Worm (Caenorhabditis elegans) whole organism, midembryonic: ENCODE measurements around the gene M01H9.5.

Experiments used
- T22C8.4 ChIP-seq: fragments of 200-800 bp; sonication (Bioruptor generic); IDR thresholded peaks from 2 replicates; pipeline ENCODE4 v1.3.6; 2022; ENCODE audit warnings: missing genetic modification characterization, missing compliant biosample characterization
- cog-1 ChIP-seq: sonication (generic microtip); optimal IDR thresholded peaks from 2 replicates; lab custom pipeline; 2016; ENCODE audit warnings: missing genetic modification characterization, missing compliant biosample characterization
- flt-1 ChIP-seq: fragments of 200-800 bp; sonication (Bioruptor generic); IDR thresholded peaks from 2 replicates; pipeline ENCODE4 v1.3.6; 2022; ENCODE audit warnings: missing genetic modification characterization, missing compliant biosample characterization
- klf-2 ChIP-seq: fragments of 200-800 bp; sonication (Bioruptor generic); conservative IDR thresholded peaks from 2 replicates; pipeline ENCODE4 v1.3.6; 2022; ENCODE audit warnings: missing genetic modification reagents, missing genetic modification characterization, missing compliant biosample characterization
- med-1 ChIP-seq: sonication (generic microtip); optimal IDR thresholded peaks from 2 replicates; lab custom pipeline; 2017; ENCODE audit warnings: missing genetic modification characterization, mild to moderate bottlenecking, missing compliant biosample characterization, antibody characterized with exemption, missing genetic modification reagents; ENCODE audit not compliant: insufficient read depth
- ref-1 ChIP-seq: fragments of 200-800 bp; sonication (Bioruptor generic); conservative IDR thresholded peaks from 2 replicates; pipeline ENCODE4 v1.3.6; 2022; ENCODE audit warnings: missing genetic modification reagents, missing genetic modification characterization, missing compliant biosample characterization
- tab-1 ChIP-seq: fragments of 200-800 bp; sonication (Bioruptor generic); IDR thresholded peaks from 2 replicates; pipeline ENCODE4 v1.3.6; 2022; ENCODE audit warnings: missing genetic modification characterization, missing compliant biosample characterization
- ztf-23 ChIP-seq: fragments of 200-800 bp; sonication (Bioruptor generic); IDR thresholded peaks from 2 replicates; pipeline ENCODE4 v1.3.6; 2022; ENCODE audit warnings: missing genetic modification reagents, missing genetic modification characterization, missing compliant biosample characterization
- ztf-29 ChIP-seq: fragments of 200-800 bp; sonication (Bioruptor generic); IDR thresholded peaks from 2 replicates; pipeline ENCODE4 v1.3.6; 2022; ENCODE audit warnings: missing genetic modification reagents, missing genetic modification characterization, missing compliant biosample characterization

Gene M01H9.5

DNA sequence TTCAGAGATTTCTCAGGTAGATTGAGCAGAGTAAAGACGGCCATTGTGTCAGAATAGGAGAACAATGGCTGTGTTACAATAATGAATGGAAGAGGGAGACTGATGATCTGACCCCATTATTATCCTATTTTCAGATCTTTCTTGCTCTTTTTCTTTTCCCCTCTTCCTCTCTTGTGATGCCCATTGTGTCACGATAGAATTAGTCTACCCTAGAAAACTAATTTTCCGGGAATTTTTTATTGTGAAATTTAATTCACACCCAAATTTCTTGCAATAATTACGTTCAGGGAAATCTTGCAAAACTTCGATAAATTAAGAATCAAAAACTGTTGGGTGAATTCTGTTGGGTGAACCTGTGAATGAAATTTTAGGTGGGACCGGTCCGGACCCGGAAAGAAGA, 24.2 kb upstream of the M01H9.5 start, which contains the start of gene fbxb-75:
Gene fbxb-75 (minus strand): TSS at position 101 of the 400 bp plus-strand sequence.
- TF ChIP-seq ztf-23 (GFP tag; lab: Robert Waterston, UW) (no peak), med-1 (no peak), klf-2 (no peak), tab-1 (no peak), ztf-29 (no peak)

ce11 chrIV:4445711-4446290, 19.5 kb upstream of the M01H9.5 start, which contains the start of the genes wapl-1 and htz-1:
TSS of gene wapl-1 (minus strand) at chrIV:4445740.
TSS of gene htz-1 (plus strand) at chrIV:4446216.
- TF ChIP-seq tab-1 (no peak), flt-1 (GFP tag; lab: Robert Waterston, UW) (peak; percentile 80), med-1 (no peak), T22C8.4 (GFP tag; lab: Robert Waterston, UW) (no peak), klf-2 (no peak), ztf-23 (GFP tag; lab: Robert Waterston, UW) (0 out of 2 replicates have a peak, but pooled peaks have one; percentile 54), ztf-29 (no peak), cog-1 (peak; percentile 32), ref-1 (GFP tag; lab: Robert Waterston, UW) (no peak)

- TF ChIP-seq T22C8.4 (GFP tag; lab: Robert Waterston, UW) (peak; percentile 82), ztf-29 (no peak)
These were observed 18.4 kb upstream of the M01H9.5 start for ce11 chrIV:4446884-4447283.

DNA sequence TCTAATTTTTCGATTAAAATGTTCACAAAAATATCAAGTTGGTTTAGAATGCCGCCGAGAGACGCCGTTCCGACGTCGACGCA, 18.2 kb upstream of the M01H9.5 start, which contains the start of gene chat-1:
Gene chat-1 (plus strand): TSS at position 48 of the 83 bp plus-strand sequence.
- TF ChIP-seq T22C8.4 (GFP tag; lab: Robert Waterston, UW) (0 out of 2 replicates have a peak, but pooled peaks have one; percentile 1), ztf-29 (no peak), cog-1 (no peak), tab-1 (no peak), flt-1 (GFP tag; lab: Robert Waterston, UW) (no peak), ref-1 (GFP tag; lab: Robert Waterston, UW) (no peak), klf-2 (no peak), med-1 (no peak)

- TF ChIP-seq cog-1: no peak
- no peak for TF ChIP-seq med-1
These were observed 17.9 kb upstream of the M01H9.5 start for ce11 chrIV:4447367-4447766.

ce11 chrIV:4448343-4448742, 16.9 kb upstream of the M01H9.5 start:
- TF ChIP-seq ztf-29: no peak

ce11 chrIV:4449439-4449838, 15.8 kb upstream of the M01H9.5 start, which contains the start of gene R08C7.12:
TSS of gene R08C7.12 (plus strand) at chrIV:4449739.
- no peak for TF ChIP-seq flt-1 (GFP tag; lab: Robert Waterston, UW)
- TF ChIP-seq T22C8.4 (GFP tag; lab: Robert Waterston, UW): no peak
- no peak for TF ChIP-seq ztf-23 (GFP tag; lab: Robert Waterston, UW)
- TF ChIP-seq ztf-29: no peak
- TF ChIP-seq med-1: no peak
- TF ChIP-seq cog-1: no peak
- TF ChIP-seq klf-2: no peak
- TF ChIP-seq ref-1 (GFP tag; lab: Robert Waterston, UW): no peak
- TF ChIP-seq tab-1: no peak

DNA sequence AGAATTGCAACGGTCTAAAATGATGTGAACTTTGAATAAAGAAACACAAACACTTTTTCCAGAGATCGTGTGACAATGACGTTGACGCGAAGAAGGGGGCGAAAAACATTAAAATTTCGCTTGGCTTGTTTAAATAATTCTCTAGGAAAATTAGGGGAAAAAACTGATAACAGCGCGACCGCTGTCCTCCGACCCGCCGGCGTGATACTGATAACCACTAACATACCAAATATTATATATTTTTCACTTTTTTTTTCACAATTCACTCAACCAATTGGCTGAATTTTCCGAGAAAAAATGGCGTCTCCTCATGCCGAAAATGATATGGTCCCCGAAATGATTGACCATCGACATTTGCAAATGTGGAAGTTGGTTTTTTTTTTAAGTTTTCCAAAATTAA, 15.4 kb upstream of the M01H9.5 start:
- no peak for TF ChIP-seq ztf-23 (GFP tag; lab: Robert Waterston, UW)
- TF ChIP-seq med-1: no peak
- TF ChIP-seq ztf-29: no peak
- TF ChIP-seq tab-1: no peak
- TF ChIP-seq klf-2: no peak
- no peak for TF ChIP-seq flt-1 (GFP tag; lab: Robert Waterston, UW)
- no peak for TF ChIP-seq ref-1 (GFP tag; lab: Robert Waterston, UW)
- no peak for TF ChIP-seq T22C8.4 (GFP tag; lab: Robert Waterston, UW)
- no peak for TF ChIP-seq cog-1

DNA sequence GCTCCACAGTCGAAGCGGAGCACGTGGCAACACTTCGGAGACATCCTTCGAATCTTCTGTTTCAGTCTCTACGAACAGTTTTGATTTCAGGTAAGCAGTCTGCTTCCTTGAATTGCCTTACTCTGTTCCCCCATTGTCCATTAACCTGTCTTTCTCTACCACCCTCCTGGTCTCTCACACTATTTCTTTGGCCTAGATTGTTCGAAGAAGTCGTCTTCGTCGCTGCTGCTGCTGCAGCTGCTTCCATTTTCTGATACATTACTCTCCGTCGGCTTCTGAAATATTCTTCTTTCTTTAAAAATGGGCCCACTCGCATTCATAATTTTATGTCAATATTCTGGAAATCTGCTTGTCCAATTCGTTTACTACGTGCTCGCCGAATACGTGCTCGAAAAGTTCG, 13.7 kb upstream of the M01H9.5 start, which contains the start of gene R08C7.1:
Gene R08C7.1 (plus strand): TSS at position 301 of the 400 bp plus-strand sequence.
- TF ChIP-seq tab-1 (no peak), cog-1 (no peak)

- 0 out of 2 replicates have a peak, but pooled peaks have one; percentile 13 for TF ChIP-seq flt-1 (GFP tag; lab: Robert Waterston, UW)
- 0 out of 2 replicates have a peak, but pooled peaks have one; percentile 42 for TF ChIP-seq klf-2
- TF ChIP-seq ztf-29: no peak
- TF ChIP-seq ztf-23 (GFP tag; lab: Robert Waterston, UW): no peak
- no peak for TF ChIP-seq T22C8.4 (GFP tag; lab: Robert Waterston, UW)
- TF ChIP-seq med-1: no peak
- TF ChIP-seq ref-1 (GFP tag; lab: Robert Waterston, UW): no peak
- TF ChIP-seq cog-1: peak; percentile 19
- no peak for TF ChIP-seq tab-1
These were observed 10.7 kb upstream of the M01H9.5 start, which contains the start of gene R08C7.11 for ce11 chrIV:4454330-4455173. TSS of gene R08C7.11 (minus strand) at chrIV:4454937.

DNA sequence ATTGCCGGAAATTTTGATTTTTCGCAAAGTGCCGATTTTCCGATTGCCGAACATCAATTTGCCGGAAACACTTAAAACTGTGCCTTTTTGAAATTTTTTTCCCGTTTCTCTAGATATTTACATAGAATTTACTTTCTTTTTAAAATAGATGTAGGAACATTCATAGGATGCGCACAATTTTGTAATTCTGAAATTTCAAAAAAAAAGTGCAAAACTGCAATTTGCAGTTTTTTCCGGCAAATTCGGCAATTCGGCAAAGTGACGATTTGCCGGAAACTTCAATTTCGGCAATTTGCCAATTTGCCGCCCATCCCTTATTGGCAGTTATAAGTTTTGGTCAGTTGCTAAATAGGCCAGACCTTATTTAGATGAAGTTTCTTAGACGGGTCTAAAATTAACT, 8.6 kb upstream of the M01H9.5 start:
- TF ChIP-seq T22C8.4 (GFP tag; lab: Robert Waterston, UW): no peak
- TF ChIP-seq cog-1: no peak
- TF ChIP-seq flt-1 (GFP tag; lab: Robert Waterston, UW): no peak
- no peak for TF ChIP-seq ztf-23 (GFP tag; lab: Robert Waterston, UW)
- TF ChIP-seq ztf-29: no peak
- TF ChIP-seq tab-1: no peak
- no peak for TF ChIP-seq klf-2
- TF ChIP-seq med-1: no peak
- TF ChIP-seq ref-1 (GFP tag; lab: Robert Waterston, UW): no peak
